Fruit fly (Drosophila melanogaster) ovary, adult (tissue): ENCODE results near the gene spri.
A peak's percentile ranks its signal among the peaks of the same experiment; 100 is the strongest.
"Not testable (repeated sequence)": the region's sequence is repeated elsewhere in the genome, so short reads cannot be mapped to it uniquely, and the experiment has no call there.

Experiments used
- CG17801 ChIP-seq: fragments of 200-800 bp; optimal IDR thresholded peaks from 2 replicates; lab custom pipeline; 2019; ENCODE audit warnings: missing biosample characterization, mild to moderate bottlenecking, missing genetic modification characterization, moderate library complexity; ENCODE audit not compliant: partially characterized antibody

The spri gene

dm6 chrX:10585158-10585634 lies at the start of gene spri:
spri (minus strand) TSS chrX:10585422.
- TF ChIP-seq CG17801 (GFP tag; lab: Kevin White, UChicago), result peak; percentile 73

dm6 chrX:10628874-10629273 lies 43.7 kb upstream of the spri start:
- TF ChIP-seq CG17801 (GFP tag; lab: Kevin White, UChicago), result no peak

dm6 chrX:10627062-10627756 lies 42.0 kb upstream of the spri start, which contains the start of the genes CG9806 and X11Lbeta:
CG9806 (minus strand) TSS chrX:10627112.
X11Lbeta (plus strand) TSS chrX:10627737.
- TF ChIP-seq CG17801 (GFP tag; lab: Kevin White, UChicago), result no peak

- not testable (repeated sequence) for TF ChIP-seq CG17801 (GFP tag; lab: Kevin White, UChicago)
Measured at dm6 chrX:10623125-10623524, 37.9 kb upstream of the spri start, which contains the start of gene Rab9Db. Rab9Db (minus strand) TSS chrX:10623225.

dm6 chrX:10621202-10621990 lies 36.2 kb upstream of the spri start:
- TF ChIP-seq CG17801 (GFP tag; lab: Kevin White, UChicago), result no peak

- TF ChIP-seq CG17801 (GFP tag; lab: Kevin White, UChicago), result no peak
Measured at dm6 chrX:10620144-10621005, 35.2 kb upstream of the spri start, which contains the start of gene CG43347. CG43347 (minus strand) TSS chrX:10620190.

dm6 chrX:10618491-10618890 lies 33.3 kb upstream of the spri start:
- no peak for TF ChIP-seq CG17801 (GFP tag; lab: Kevin White, UChicago)

- no peak for TF ChIP-seq CG17801 (GFP tag; lab: Kevin White, UChicago)
Measured at dm6 chrX:10615215-10615614, 30.0 kb upstream of the spri start.

- TF ChIP-seq CG17801 (GFP tag; lab: Kevin White, UChicago), result no peak
Measured at dm6 chrX:10613568-10613967, 28.3 kb upstream of the spri start.

dm6 chrX:10607629-10608028 lies 22.4 kb upstream of the spri start:
- TF ChIP-seq CG17801 (GFP tag; lab: Kevin White, UChicago), result no peak

- TF ChIP-seq CG17801 (GFP tag; lab: Kevin White, UChicago), result no peak
Measured at dm6 chrX:10606889-10607478, 21.8 kb upstream of the spri start.

dm6 chrX:10602057-10602764 lies 17.0 kb upstream of the spri start, which contains the start of gene CG1628:
CG1628 (minus strand) TSS chrX:10602714.
- no peak for TF ChIP-seq CG17801 (GFP tag; lab: Kevin White, UChicago)

dm6 chrX:10601479-10601921 lies 16.3 kb upstream of the spri start:
- peak; percentile 20 for TF ChIP-seq CG17801 (GFP tag; lab: Kevin White, UChicago)
